Worm (Caenorhabditis elegans) whole organism, young adult: ENCODE results near the gene C25H3.15.

Source experiments
- F10E7.11 ChIP-seq: sonication (generic microtip); optimal IDR thresholded peaks from 2 replicates; lab custom pipeline; 2017; ENCODE audit warnings: mild to moderate bottlenecking, missing genetic modification characterization, moderate library complexity, missing compliant biosample characterization
- F39B2.1 ChIP-seq: fragments of 200-800 bp; sonication (Bioruptor generic); IDR thresholded peaks from 2 replicates; pipeline ENCODE4 v1.3.6; 2022; ENCODE audit warnings: missing genetic modification reagents, missing genetic modification characterization, missing compliant biosample characterization
- T26A5.8 ChIP-seq: sonication (generic microtip); optimal IDR thresholded peaks from 2 replicates; lab custom pipeline; 2016; ENCODE audit warnings: missing genetic modification characterization, missing compliant biosample characterization
- ama-1 ChIP-seq, 3 experiments: fragments of 150-350 bp in 1 of 3; sonication (generic microtip) in 2 of 3; optimal IDR thresholded peaks; 2 replicates each; lab custom pipeline; 2014 to 2018; ENCODE audit warnings: missing biosample characterization in 2 of 3, missing genetic modification characterization in 2 of 3, missing genetic modification reagents in 2 of 3
- aptf-2 ChIP-seq: fragments of 200-800 bp; sonication (Bioruptor generic); conservative IDR thresholded peaks from 2 replicates; pipeline ENCODE4 v1.3.6; 2022; ENCODE audit warnings: missing genetic modification reagents, missing genetic modification characterization, missing compliant biosample characterization
- ceh-40 ChIP-seq: fragments of 200-800 bp; sonication (Bioruptor generic); IDR thresholded peaks from 2 replicates; pipeline ENCODE4 v1.3.6; 2022; ENCODE audit warnings: missing genetic modification characterization, missing compliant biosample characterization
- ceh-79 ChIP-seq: sonication (generic microtip); optimal IDR thresholded peaks from 2 replicates; lab custom pipeline; 2017; ENCODE audit warnings: mild to moderate bottlenecking, missing genetic modification characterization, missing compliant biosample characterization
- dox-1 ChIP-seq: fragments of 200-800 bp; sonication (Bioruptor generic); IDR thresholded peaks from 2 replicates; pipeline ENCODE4 v1.3.6; 2022; ENCODE audit warnings: missing genetic modification reagents, missing genetic modification characterization, missing compliant biosample characterization
- dpff-1 ChIP-seq: sonication (generic microtip); optimal IDR thresholded peaks from 2 replicates; lab custom pipeline; 2017; ENCODE audit warnings: mild to moderate bottlenecking, missing genetic modification characterization, missing compliant biosample characterization
- egrh-3 ChIP-seq: fragments of 200-800 bp; sonication (Bioruptor generic); IDR thresholded peaks from 2 replicates; pipeline ENCODE4 v1.3.6; 2022; ENCODE audit warnings: missing genetic modification reagents, missing genetic modification characterization, missing compliant biosample characterization
- ets-4 ChIP-seq: fragments of 200-800 bp; sonication (Bioruptor generic); optimal IDR thresholded peaks from 2 replicates; lab custom pipeline; 2018; ENCODE audit warnings: mild to moderate bottlenecking, missing genetic modification characterization, missing compliant biosample characterization
- fkh-3 ChIP-seq: sonication (generic microtip); optimal IDR thresholded peaks from 2 replicates; lab custom pipeline; 2016; ENCODE audit warnings: mild to moderate bottlenecking, missing genetic modification characterization, missing compliant biosample characterization
- him-1 ChIP-seq: sonication (generic microtip); optimal IDR thresholded peaks from 2 replicates; lab custom pipeline; 2016; ENCODE audit warnings: missing genotype, missing genetic modification reagents, missing genetic modification characterization, missing compliant biosample characterization
- hlh-12 ChIP-seq: sonication (generic microtip); optimal IDR thresholded peaks from 2 replicates; lab custom pipeline; 2016; ENCODE audit warnings: missing genetic modification characterization, missing compliant biosample characterization
- hsf-1 ChIP-seq: fragments of 200-800 bp; sonication (Bioruptor generic); IDR thresholded peaks from 2 replicates; pipeline ENCODE4 v1.3.6; 2022; ENCODE audit warnings: missing genetic modification reagents, missing genetic modification characterization, missing compliant biosample characterization
- lin-54 ChIP-seq: fragments of 200-800 bp; sonication (Bioruptor generic); optimal IDR thresholded peaks from 2 replicates; lab custom pipeline; 2018; ENCODE audit warnings: mild to moderate bottlenecking, missing genetic modification characterization, missing compliant biosample characterization
- lsy-27 ChIP-seq: sonication (generic microtip); optimal IDR thresholded peaks from 2 replicates; lab custom pipeline; 2017; ENCODE audit warnings: missing genetic modification characterization, mild to moderate bottlenecking, missing compliant biosample characterization, antibody characterized with exemption, missing genotype, borderline replicate concordance; ENCODE audit not compliant: insufficient read depth
- madf-3 ChIP-seq: fragments of 200-800 bp; sonication (Bioruptor generic); IDR thresholded peaks from 2 replicates; pipeline ENCODE4 v1.3.6; 2022; ENCODE audit warnings: missing genetic modification reagents, missing genetic modification characterization, missing compliant biosample characterization
- madf-8 ChIP-seq: fragments of 200-800 bp; sonication (Bioruptor generic); conservative IDR thresholded peaks from 2 replicates; pipeline ENCODE4 v1.3.6; 2022; ENCODE audit warnings: missing genetic modification reagents, missing genetic modification characterization, missing compliant biosample characterization
- mxl-1 ChIP-seq: sonication (generic microtip); optimal IDR thresholded peaks from 2 replicates; lab custom pipeline; 2016; ENCODE audit warnings: missing genetic modification characterization, missing compliant biosample characterization
- nfyb-1 ChIP-seq: fragments of 200-800 bp; sonication (Bioruptor generic); IDR thresholded peaks from 2 replicates; pipeline ENCODE4 v1.3.6; 2022; ENCODE audit warnings: missing genetic modification reagents, missing genetic modification characterization, missing compliant biosample characterization
- nhr-80 ChIP-seq: sonication (generic microtip); optimal IDR thresholded peaks from 2 replicates; lab custom pipeline; 2016; ENCODE audit warnings: missing genetic modification characterization, missing compliant biosample characterization
- pha-4 ChIP-seq: fragments of 150-350 bp; sonication (generic microtip); optimal IDR thresholded peaks from 2 replicates; lab custom pipeline; 2014; ENCODE audit warnings: missing biosample characterization, missing genetic modification reagents, missing genetic modification characterization
- rcor-1 ChIP-seq: fragments of 200-800 bp; sonication (Bioruptor generic); IDR thresholded peaks from 2 replicates; pipeline ENCODE4 v1.3.6; 2022; ENCODE audit warnings: missing genetic modification reagents, missing genetic modification characterization, missing compliant biosample characterization
- rpc-1 ChIP-seq, 2 experiments: fragments of 150-350 bp in 1 of 2; sonication (generic microtip) in 1 of 2; optimal IDR thresholded peaks; 2 replicates each; lab custom pipeline; 2014 to 2018; ENCODE audit warnings: missing biosample characterization in 1 of 2, missing genetic modification characterization in 1 of 2, missing genetic modification reagents in 1 of 2, missing genotype in 1 of 2
- sdz-38 ChIP-seq: sonication (generic microtip); optimal IDR thresholded peaks from 2 replicates; lab custom pipeline; 2016; ENCODE audit warnings: missing genotype, missing genetic modification characterization, missing compliant biosample characterization
- snpc-1.1 ChIP-seq: sonication (generic microtip); optimal IDR thresholded peaks from 2 replicates; lab custom pipeline; 2017; ENCODE audit warnings: missing genetic modification characterization, mild to moderate bottlenecking, missing compliant biosample characterization, antibody characterized with exemption, moderate library complexity, missing genotype, missing genetic modification reagents; ENCODE audit not compliant: insufficient read depth
- snpc-1.3 ChIP-seq: sonication (generic microtip); optimal IDR thresholded peaks from 2 replicates; lab custom pipeline; 2017; ENCODE audit warnings: missing genetic modification characterization, mild to moderate bottlenecking, missing compliant biosample characterization, antibody characterized with exemption, moderate library complexity, missing genotype, missing genetic modification reagents; ENCODE audit not compliant: insufficient read depth
- snpc-3.4 ChIP-seq: sonication (generic microtip); optimal IDR thresholded peaks from 2 replicates; lab custom pipeline; 2017; ENCODE audit warnings: missing genetic modification characterization, mild to moderate bottlenecking, missing compliant biosample characterization, antibody characterized with exemption, moderate library complexity, missing genotype, missing genetic modification reagents
- somi-1 ChIP-seq: fragments of 200-800 bp; sonication (Bioruptor generic); optimal IDR thresholded peaks from 2 replicates; lab custom pipeline; 2018; ENCODE audit warnings: mild to moderate bottlenecking, missing genetic modification characterization, missing compliant biosample characterization
- unc-130 ChIP-seq: sonication (generic microtip); optimal IDR thresholded peaks from 2 replicates; lab custom pipeline; 2016; ENCODE audit warnings: missing genetic modification reagents, missing genetic modification characterization, missing compliant biosample characterization
- zfh-2 ChIP-seq: fragments of 200-800 bp; sonication (Bioruptor generic); conservative IDR thresholded peaks from 2 replicates; pipeline ENCODE4 v1.3.6; 2022; ENCODE audit warnings: missing genetic modification reagents, missing genetic modification characterization, missing compliant biosample characterization
- ztf-25 ChIP-seq: fragments of 200-800 bp; sonication (Bioruptor generic); IDR thresholded peaks from 2 replicates; pipeline ENCODE4 v1.3.6; 2022; ENCODE audit warnings: missing genetic modification reagents, missing genetic modification characterization, missing compliant biosample characterization
- ztf-26 ChIP-seq: sonication (generic microtip); optimal IDR thresholded peaks from 2 replicates; lab custom pipeline; 2017; ENCODE audit warnings: missing genetic modification characterization, missing compliant biosample characterization
- ztf-6 ChIP-seq: fragments of 200-800 bp; sonication (Bioruptor generic); IDR thresholded peaks from 2 replicates; pipeline ENCODE4 v1.3.6; 2022; ENCODE audit warnings: missing genetic modification reagents, missing genetic modification characterization, missing compliant biosample characterization

Gene C25H3.15

DNA sequence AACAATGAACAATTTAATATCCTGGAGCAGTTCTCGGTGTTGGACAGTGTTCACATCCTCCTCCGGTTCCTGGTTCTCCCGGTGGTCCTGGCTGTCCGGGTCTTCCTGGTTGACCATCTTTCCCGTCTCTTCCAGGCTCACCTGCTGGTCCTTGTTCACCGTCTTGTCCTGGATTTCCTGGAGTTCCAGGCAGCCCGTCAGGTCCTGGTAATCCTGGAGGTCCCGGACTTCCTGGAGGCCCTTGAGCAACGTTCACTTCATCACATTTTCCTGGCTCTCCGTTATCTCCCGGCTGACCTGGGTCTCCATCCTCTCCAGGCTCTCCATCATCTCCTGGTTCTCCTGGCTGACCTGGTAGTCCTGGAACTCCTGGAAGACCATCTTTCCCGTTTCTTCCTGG, 13.7 kb upstream of the C25H3.15 start:
- peak; percentile 85 for TF ChIP-seq zfh-2 (GFP tag; lab: Robert Waterston, UW)
- peak; percentile 64; the same call in 1 of the 2 replicates for TF ChIP-seq egrh-3 (GFP tag; lab: Robert Waterston, UW)
- no peak for TF ChIP-seq ztf-26 (tag; lab: Kevin White, UChicago)

DNA sequence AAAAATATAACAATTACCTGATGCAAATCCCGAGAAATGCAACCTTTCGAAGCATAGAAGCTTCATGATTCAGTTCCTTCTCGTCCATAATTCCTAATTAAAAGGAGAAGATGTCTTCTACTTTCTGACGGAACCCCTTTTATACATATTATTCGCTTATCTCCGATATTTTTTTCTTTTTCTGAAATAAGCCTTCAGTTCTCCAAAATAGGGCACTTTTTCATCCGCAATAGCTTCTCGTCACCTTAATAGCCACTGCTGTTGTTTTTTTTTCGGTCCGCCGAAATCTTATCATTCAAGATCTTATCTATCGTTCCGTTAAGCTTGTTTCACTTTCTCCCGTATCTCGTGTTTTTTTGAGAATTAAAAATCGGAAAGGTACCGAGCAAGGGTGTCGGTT, 12.8 kb upstream of the C25H3.15 start, which contains the start of gene bli-2:
Gene bli-2 (minus strand): TSS at position 101 of the 400 bp plus-strand sequence.
- TF ChIP-seq mxl-1 (tag; lab: Kevin White, UChicago) (no peak), zfh-2 (GFP tag; lab: Robert Waterston, UW) (no peak), hlh-12 (tag; lab: Kevin White, UChicago) (no peak), hsf-1 (GFP tag; lab: Robert Waterston, UW) (no peak), lin-54 (GFP tag; lab: Kevin White, UChicago) (no peak)

DNA sequence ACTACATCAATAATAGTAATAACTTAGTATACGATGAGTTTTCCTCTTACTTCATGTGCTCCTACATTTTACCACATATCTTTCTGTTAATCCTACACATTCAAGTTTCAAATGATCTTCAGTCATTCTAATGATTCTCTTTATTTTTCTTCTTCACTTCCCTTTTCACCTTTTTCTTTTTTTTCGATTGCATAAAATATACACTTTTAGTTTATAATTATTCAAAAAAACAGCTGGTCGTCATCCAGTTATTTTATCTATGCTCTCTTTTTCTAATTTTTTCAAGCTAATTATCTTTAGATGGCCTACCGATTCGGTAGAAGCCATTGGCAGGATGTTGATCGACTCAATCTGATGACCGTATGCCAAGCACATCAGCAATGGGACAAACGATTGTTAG, 10.9 kb upstream of the C25H3.15 start, which contains the start of gene F59E12.1:
Gene F59E12.1 (plus strand): TSS at position 301 of the 400 bp plus-strand sequence.
- no peak for TF ChIP-seq nhr-80 (tag; lab: Kevin White, UChicago)
- no peak for TF ChIP-seq ama-1 (optimal IDR thresholded peaks at IDR 0.05; lab: Kevin White, UChicago)
- TF ChIP-seq ama-1 (GFP tag; optimal IDR thresholded peaks at IDR 0.05; lab: Kevin White, UChicago), result no peak
- TF ChIP-seq madf-8 (GFP tag; lab: Robert Waterston, UW), result no peak
- no peak for TF ChIP-seq ceh-40 (GFP tag; lab: Robert Waterston, UW)
- no peak for TF ChIP-seq F10E7.11
- TF ChIP-seq unc-130, result no peak
- no peak for TF ChIP-seq snpc-1.1
- no peak for TF ChIP-seq F39B2.1 (GFP tag; lab: Robert Waterston, UW)
- no peak for TF ChIP-seq hsf-1 (GFP tag; lab: Robert Waterston, UW)
- TF ChIP-seq rpc-1 (optimal IDR thresholded peaks at IDR 0.05; lab: Kevin White, UChicago), result no peak
- no peak for TF ChIP-seq rpc-1 (tag; optimal IDR thresholded peaks at IDR 0.05; lab: Kevin White, UChicago)
- TF ChIP-seq somi-1, result no peak
- TF ChIP-seq fkh-3 (tag; lab: Kevin White, UChicago), result no peak
- no peak for TF ChIP-seq dpff-1 (tag; lab: Kevin White, UChicago)
- TF ChIP-seq lsy-27 (tag; lab: Kevin White, UChicago), result no peak
- TF ChIP-seq pha-4 (tag; lab: Kevin White, UChicago), result no peak
- no peak for TF ChIP-seq aptf-2

DNA sequence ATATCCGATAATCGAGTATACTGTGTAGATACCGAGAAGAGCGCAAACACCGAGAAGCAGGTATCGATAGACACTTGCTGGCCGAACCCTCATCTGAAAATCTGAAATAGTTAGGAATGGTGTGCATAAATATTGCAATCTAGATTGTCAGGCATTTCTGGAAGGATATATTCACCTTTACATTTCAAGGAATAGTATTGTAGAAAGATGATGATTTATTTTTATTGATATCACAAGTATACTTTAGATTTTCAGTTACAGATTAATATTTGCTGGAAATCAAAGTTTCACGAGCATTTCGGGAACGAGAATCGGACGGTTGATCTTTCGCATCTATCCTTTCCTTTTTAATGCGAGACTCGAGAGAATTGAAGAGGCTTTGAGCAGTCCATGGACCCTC, 5.5 kb upstream of the C25H3.15 start, which contains the start of gene fut-3:
Gene fut-3 (minus strand): TSS at position 101 of the 400 bp plus-strand sequence.
- TF ChIP-seq nfyb-1 (0 out of 2 replicates have a peak, but pooled peaks have one; percentile 37), snpc-3.4 (no peak)

DNA sequence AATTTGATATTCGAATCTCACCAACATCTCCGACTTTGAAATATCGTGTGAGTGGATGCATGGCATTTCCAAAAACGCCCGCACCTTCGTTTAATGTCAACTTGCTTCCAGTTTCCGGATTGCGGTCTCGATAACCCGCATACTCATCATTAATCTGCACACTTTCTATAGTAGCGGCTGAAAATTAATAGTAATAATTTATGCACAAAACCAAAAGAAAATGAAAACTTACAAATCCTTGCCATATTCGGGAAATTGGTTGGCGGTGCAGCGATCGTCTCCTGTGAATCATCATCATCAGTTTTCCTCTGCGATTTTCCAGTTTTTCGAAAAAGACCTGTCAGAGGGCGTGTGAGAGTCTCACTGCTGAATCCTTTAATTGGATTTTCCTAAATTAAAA, 5.0 kb upstream of the C25H3.15 start:
- no peak for TF ChIP-seq him-1 (tag; lab: Kevin White, UChicago)
- TF ChIP-seq dox-1, result no peak
- TF ChIP-seq ztf-6, result no peak
- no peak for TF ChIP-seq hlh-12 (tag; lab: Kevin White, UChicago)
- no peak for TF ChIP-seq somi-1
- no peak for TF ChIP-seq sdz-38 (tag; lab: Kevin White, UChicago)
- no peak for TF ChIP-seq ama-1 (optimal IDR thresholded peaks at IDR 0.05; lab: Kevin White, UChicago)
- no peak for TF ChIP-seq ama-1 (GFP tag; optimal IDR thresholded peaks at IDR 0.05; lab: Kevin White, UChicago)
- no peak for TF ChIP-seq T26A5.8
- TF ChIP-seq madf-3 (GFP tag; lab: Robert Waterston, UW), result no peak
- no peak for TF ChIP-seq rcor-1
- TF ChIP-seq ztf-25 (GFP tag; lab: Robert Waterston, UW), result no peak
- TF ChIP-seq ceh-79 (tag; lab: Kevin White, UChicago), result no peak
- no peak for TF ChIP-seq lin-54 (GFP tag; lab: Kevin White, UChicago)
- TF ChIP-seq ets-4, result no peak
- no peak for TF ChIP-seq snpc-1.3 (tag; lab: Kevin White, UChicago)
- no peak for TF ChIP-seq ztf-26 (tag; lab: Kevin White, UChicago)
